ENCODE assay signal across 1 fruit fly cellular context in the genomic region with DNA sequence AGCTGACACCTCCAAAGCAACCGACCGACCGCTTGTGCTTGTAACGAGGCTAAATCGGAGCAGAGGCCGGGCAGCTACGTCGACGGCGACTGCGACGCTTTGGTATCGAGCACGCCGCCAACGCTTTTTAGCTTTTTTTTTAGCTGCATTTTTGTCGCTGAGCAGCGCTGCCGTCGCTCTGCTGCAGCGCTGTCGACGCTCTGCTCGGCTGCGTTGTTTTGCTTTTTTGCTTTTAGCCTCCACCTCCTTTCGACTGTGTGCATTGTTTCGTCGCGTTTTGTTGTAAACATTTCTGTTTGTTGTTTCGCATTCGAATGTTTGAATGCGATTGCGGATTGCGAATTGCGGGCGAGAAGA.
TF ChIP-seq lines count a peak whose summit lies in the region.

No protein-coding gene starts in this region.

TF ChIP-seq in whole organism, embryonic, 481 proteins besides CTCF, POLR2A, EP300 and RAD21 (continued from another document):
- TF ChIP-seq CG17361 (GFP tag; IDR thresholded peaks at IDR 0.05; lab: Robert Waterston, UW), result peak; percentile 46; the same call in 2 of the 3 replicates
